Worm (Caenorhabditis elegans) whole organism, L3 larva: ENCODE results near the gene C10B5.3.

Source experiments
- nfya-1 ChIP-seq: sonication (generic microtip); optimal IDR thresholded peaks from 2 replicates; lab custom pipeline; 2017; ENCODE audit warnings: missing genetic modification characterization, mild to moderate bottlenecking, missing compliant biosample characterization, antibody characterized with exemption, moderate library complexity; ENCODE audit not compliant: insufficient read depth
- nhr-77 ChIP-seq: fragments of 150-350 bp; optimal IDR thresholded peaks from 2 replicates; lab custom pipeline; 2014; ENCODE audit warnings: missing biosample characterization, missing genetic modification characterization

ce11 chrV:8636907-8637306, 48.9 kb upstream of the C10B5.3 start, which contains the start of gene grl-12:
- TF ChIP-seq nfya-1 (tag; lab: Kevin White, UChicago): no peak
- no peak for TF ChIP-seq nhr-77 (tag; lab: Kevin White, UChicago)
